Fruit fly (Drosophila melanogaster): ENCODE measurements around the gene Prtl99C.

DNA sequence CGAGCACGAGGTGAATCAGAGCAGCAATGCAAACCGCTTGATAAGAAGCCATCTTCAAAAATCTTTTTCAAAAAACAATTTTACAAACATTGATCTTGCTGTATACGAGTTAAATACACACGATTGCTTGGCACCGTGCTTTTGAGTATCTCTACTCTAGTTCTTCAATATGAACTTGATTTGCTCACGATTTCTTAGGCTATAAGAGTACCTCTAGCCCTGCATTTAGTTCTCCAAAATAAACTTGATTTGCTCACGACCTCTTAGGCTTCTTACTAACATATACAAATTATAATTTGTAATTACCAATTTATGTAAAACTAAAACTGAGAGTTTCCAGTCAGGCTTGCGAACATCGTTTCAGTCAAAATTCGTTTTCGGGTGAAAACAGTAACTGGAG is 438 bp downstream of the Prtl99C start, which contains the start of gene CG42592:
- TF ChIP-seq CG8478 (optimal IDR thresholded peaks at IDR 0.05) (no peak), CTCF (optimal IDR thresholded peaks at IDR 0.05) (no peak)

Measured in S2 (cell line).